Fruit fly (Drosophila melanogaster) whole organism, pupa: ENCODE results near the gene CG13312.

ENCODE experiments used
- CG10348 ChIP-seq: fragments of 200-800 bp; sonication (Bioruptor generic); IDR thresholded peaks from 2 replicates; pipeline ENCODE4 v1.3.6; 2022; ENCODE audit warnings: missing biosample characterization, missing genetic modification characterization
- EcR ChIP-seq: fragments of 200-800 bp; sonication (Bioruptor generic); optimal IDR thresholded peaks from 3 replicates; lab custom pipeline; 2019; ENCODE audit warnings: missing biosample characterization, missing genetic modification characterization, mild to moderate bottlenecking, moderate library complexity, missing genetic modification reagents

dm6 chr3L:8836162-8836561 lies 29.1 kb upstream of the CG13312 start, which contains the start of gene CG32026:
- TF ChIP-seq EcR (no peak), CG10348 (GFP tag; lab: Robert Waterston, UW) (no peak)
